Fruit fly (Drosophila melanogaster): ENCODE results near the gene CG7579.
A peak's percentile ranks its signal among the peaks of the same experiment; 100 is the strongest.

DNA sequence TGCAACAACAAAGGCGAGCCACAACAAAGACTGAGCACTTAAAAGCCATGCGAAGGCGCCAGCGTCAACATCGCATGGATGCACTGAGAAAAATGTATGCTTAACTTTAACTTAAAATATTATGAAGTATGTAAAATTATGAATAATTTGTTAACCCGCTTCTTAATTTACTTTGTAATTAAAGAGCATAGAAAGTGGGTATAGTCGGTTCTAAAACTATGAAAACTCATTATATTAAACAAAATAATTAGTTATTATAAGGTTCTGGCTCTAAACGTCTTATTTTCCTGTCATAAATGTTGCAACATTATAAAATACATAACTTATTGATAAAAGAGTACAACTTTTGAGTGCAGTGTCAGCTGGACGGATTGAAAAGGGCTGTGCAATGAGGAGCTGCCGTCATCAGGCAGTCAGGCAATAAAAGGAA lies 41.6 kb downstream of the CG7579 start:
- no peak for TF ChIP-seq pan (optimal IDR thresholded peaks at IDR 0.05)
- TF ChIP-seq lola (GFP tag; optimal IDR thresholded peaks at IDR 0.05), result no peak
- TF ChIP-seq usp (GFP tag; optimal IDR thresholded peaks at IDR 0.05), result no peak
- peak in 1 of 2 experiments; percentile 25 for TF ChIP-seq foxo (GFP tag; optimal IDR thresholded peaks at IDR 0.05)
- peak; percentile 20 for TF ChIP-seq br (GFP tag; optimal IDR thresholded peaks at IDR 0.05)
- no peak for TF ChIP-seq Hnf4 (GFP tag; optimal IDR thresholded peaks at IDR 0.05)
- TF ChIP-seq Hr78 (GFP tag; optimal IDR thresholded peaks at IDR 0.05), result no peak
- no peak for TF ChIP-seq psq (GFP tag; optimal IDR thresholded peaks at IDR 0.05)
- peak; percentile 8 for TF ChIP-seq fru (GFP tag; optimal IDR thresholded peaks at IDR 0.05)
